Worm (Caenorhabditis elegans) whole organism, early embryonic: ENCODE measurements around the gene lev-9.

Experiments
- F13C5.2 ChIP-seq: sonication (generic microtip); optimal IDR thresholded peaks from 2 replicates; lab custom pipeline; 2017; ENCODE audit warnings: mild to moderate bottlenecking, missing genetic modification characterization, inconsistent platforms, missing compliant biosample characterization
- ama-1 ChIP-seq: fragments of 150-350 bp; optimal IDR thresholded peaks from 2 replicates; lab custom pipeline; 2014
- ceh-13 ChIP-seq: fragments of 200-800 bp; sonication (Bioruptor generic); optimal IDR thresholded peaks from 2 replicates; lab custom pipeline; 2018; ENCODE audit warnings: mild to moderate bottlenecking, missing genetic modification characterization, missing compliant biosample characterization
- ceh-36 ChIP-seq: sonication (generic microtip); optimal IDR thresholded peaks from 2 replicates; lab custom pipeline; 2016; ENCODE audit warnings: missing genetic modification characterization, inconsistent platforms, missing compliant biosample characterization
- ets-7 ChIP-seq: sonication (generic microtip); optimal IDR thresholded peaks from 2 replicates; lab custom pipeline; 2016; ENCODE audit warnings: missing genotype, missing genetic modification characterization, missing compliant biosample characterization
- flt-1 ChIP-seq: fragments of 200-800 bp; sonication (Bioruptor generic); IDR thresholded peaks from 2 replicates; pipeline ENCODE4 v1.3.6; 2022; ENCODE audit warnings: missing genetic modification characterization, missing compliant biosample characterization
- pes-1 ChIP-seq: fragments of 200-800 bp; sonication (Bioruptor generic); IDR thresholded peaks from 2 replicates; pipeline ENCODE4 v1.3.6; 2022; ENCODE audit warnings: missing genetic modification reagents, missing genetic modification characterization, missing compliant biosample characterization
- scrt-1 ChIP-seq: fragments of 200-800 bp; sonication (Bioruptor generic); IDR thresholded peaks from 2 replicates; pipeline ENCODE4 v1.3.6; 2022; ENCODE audit warnings: missing genetic modification characterization, missing compliant biosample characterization
- tbx-37 ChIP-seq: fragments of 200-800 bp; sonication (Bioruptor generic); conservative IDR thresholded peaks from 2 replicates; pipeline ENCODE4 v1.3.6; 2022; ENCODE audit warnings: missing genetic modification reagents, missing genetic modification characterization, missing compliant biosample characterization
- tra-4 ChIP-seq: sonication (generic microtip); optimal IDR thresholded peaks from 2 replicates; lab custom pipeline; 2017; ENCODE audit warnings: missing genetic modification characterization, missing compliant biosample characterization

DNA sequence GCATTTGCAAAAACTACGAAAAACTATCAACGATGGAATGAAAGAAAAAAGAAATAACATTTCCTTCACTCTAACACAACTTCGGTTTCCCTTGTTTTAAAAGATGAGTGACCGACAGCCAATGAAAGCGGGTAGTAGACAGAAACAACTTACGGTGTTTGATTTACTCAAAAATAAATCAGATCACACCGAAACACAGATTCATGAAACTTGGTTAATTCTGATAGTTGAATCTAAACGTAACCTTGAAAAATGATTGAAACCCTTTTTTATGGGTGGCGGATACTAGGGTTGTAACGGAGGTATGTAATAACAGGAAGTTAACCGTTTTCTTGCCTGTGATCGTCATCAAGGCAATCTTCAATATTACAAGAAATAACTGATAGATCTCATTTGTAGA lies 16.2 kb downstream of the lev-9 start:
- no peak for TF ChIP-seq ceh-13 (GFP tag; lab: Kevin White, UChicago)
- TF ChIP-seq ama-1: no peak
- TF ChIP-seq pes-1 (GFP tag; lab: Robert Waterston, UW): no peak
- no peak for TF ChIP-seq flt-1 (GFP tag; lab: Robert Waterston, UW)
- TF ChIP-seq tbx-37: no peak
- no peak for TF ChIP-seq F13C5.2
- TF ChIP-seq ets-7 (tag; lab: Kevin White, UChicago): no peak
- no peak for TF ChIP-seq ceh-36
- TF ChIP-seq scrt-1 (GFP tag; lab: Robert Waterston, UW): no peak
- TF ChIP-seq tra-4: no peak
